Fruit fly (Drosophila melanogaster) whole organism, embryonic: ENCODE results near the gene CG11951.
A peak's percentile ranks its signal among the peaks of the same experiment; 100 is the strongest.

ENCODE experiments used
- CG10979 ChIP-seq: fragments of 200-800 bp; sonication (Bioruptor generic); optimal IDR thresholded peaks from 2 replicates; lab custom pipeline; 2018; ENCODE audit warnings: missing biosample characterization, mild to moderate bottlenecking, missing genetic modification characterization, moderate library complexity
- CG12769 ChIP-seq: fragments of 200-800 bp; sonication (Bioruptor generic); optimal IDR thresholded peaks from 2 replicates; lab custom pipeline; 2019; ENCODE audit warnings: missing biosample characterization, mild to moderate bottlenecking, missing genetic modification characterization, moderate library complexity
- CG14014 ChIP-seq: fragments of 200-800 bp; sonication (Bioruptor generic); IDR thresholded peaks from 2 replicates; pipeline ENCODE4 v1.3.6; 2022; ENCODE audit warnings: missing biosample characterization, missing genetic modification characterization
- CG15073 ChIP-seq: fragments of 200-800 bp; sonication (Bioruptor generic); optimal IDR thresholded peaks from 2 replicates; lab custom pipeline; 2016; ENCODE audit warnings: missing biosample characterization, missing genetic modification characterization
- CG1647 ChIP-seq: fragments of 200-800 bp; sonication (Bioruptor generic); optimal IDR thresholded peaks from 3 replicates; lab custom pipeline; 2016; ENCODE audit warnings: missing biosample characterization, missing genetic modification characterization
- CG17385 ChIP-seq: fragments of 200-800 bp; sonication (Bioruptor generic); optimal IDR thresholded peaks from 3 replicates; lab custom pipeline; 2018; ENCODE audit warnings: missing biosample characterization, mild to moderate bottlenecking, missing genetic modification characterization
- CG2678 ChIP-seq: fragments of 200-800 bp; sonication (Bioruptor generic); optimal IDR thresholded peaks from 3 replicates; lab custom pipeline; 2019; ENCODE audit warnings: missing biosample characterization, mild to moderate bottlenecking, missing genetic modification characterization, moderate library complexity
- CG2712 ChIP-seq: fragments of 200-800 bp; optimal IDR thresholded peaks from 3 replicates; lab custom pipeline; 2019; ENCODE audit warnings: missing biosample characterization, mild to moderate bottlenecking, missing genetic modification characterization, moderate library complexity
- CG31365 ChIP-seq: fragments of 200-800 bp; sonication (Bioruptor generic); optimal IDR thresholded peaks from 2 replicates; lab custom pipeline; 2018; ENCODE audit warnings: missing biosample characterization, mild to moderate bottlenecking, missing genetic modification characterization
- CG31441 ChIP-seq: fragments of 200-800 bp; sonication (Bioruptor generic); IDR thresholded peaks from 2 replicates; pipeline ENCODE4 v1.3.6; 2022; ENCODE audit warnings: missing biosample characterization, missing genetic modification characterization
- CG33557 ChIP-seq: fragments of 200-800 bp; sonication (Bioruptor generic); optimal IDR thresholded peaks from 2 replicates; lab custom pipeline; 2019; ENCODE audit warnings: missing biosample characterization, mild to moderate bottlenecking, missing genetic modification characterization, moderate library complexity
- CG3995 ChIP-seq: fragments of 200-800 bp; sonication (Bioruptor generic); optimal IDR thresholded peaks from 3 replicates; lab custom pipeline; 2016; ENCODE audit warnings: missing biosample characterization, missing genetic modification characterization
- CG4820 ChIP-seq: fragments of 200-800 bp; sonication (Bioruptor generic); optimal IDR thresholded peaks from 3 replicates; lab custom pipeline; 2016; ENCODE audit warnings: missing biosample characterization, missing genetic modification characterization
- CG6272 ChIP-seq: fragments of 200-800 bp; sonication (Bioruptor generic); IDR thresholded peaks from 2 replicates; pipeline ENCODE4 v1.3.6; 2022; ENCODE audit warnings: missing biosample characterization, missing genetic modification characterization
- CG9215 ChIP-seq: fragments of 200-800 bp; sonication (Bioruptor generic); IDR thresholded peaks from 2 replicates; pipeline ENCODE4 v1.3.6; 2022; ENCODE audit warnings: missing biosample characterization, missing genetic modification characterization
- CG9727 ChIP-seq: fragments of 200-800 bp; sonication (Bioruptor generic); optimal IDR thresholded peaks from 3 replicates; lab custom pipeline; 2017; ENCODE audit warnings: missing biosample characterization, mild to moderate bottlenecking, missing genetic modification characterization
- CG9797 ChIP-seq: fragments of 200-800 bp; sonication (Bioruptor generic); optimal IDR thresholded peaks from 3 replicates; lab custom pipeline; 2018; ENCODE audit warnings: missing biosample characterization, mild to moderate bottlenecking, missing genetic modification characterization
- Lim3 ChIP-seq: fragments of 200-800 bp; sonication (Bioruptor generic); IDR thresholded peaks from 2 replicates; pipeline ENCODE4 v1.3.6; 2022; ENCODE audit warnings: missing biosample characterization, missing genetic modification characterization
- NK7.1 ChIP-seq: fragments of 200-800 bp; sonication (Bioruptor generic); optimal IDR thresholded peaks from 3 replicates; lab custom pipeline; 2016; ENCODE audit warnings: missing biosample characterization, missing genetic modification characterization
- Nf-YA ChIP-seq: fragments of 200-800 bp; sonication (Bioruptor generic); IDR thresholded peaks from 2 replicates; pipeline ENCODE4 v1.3.6; 2022; ENCODE audit warnings: missing biosample characterization, missing genetic modification characterization
- Oli ChIP-seq: fragments of 200-800 bp; sonication (Bioruptor generic); optimal IDR thresholded peaks from 2 replicates; lab custom pipeline; 2018; ENCODE audit warnings: missing biosample characterization, mild to moderate bottlenecking, missing genetic modification characterization, moderate library complexity
- Opbp ChIP-seq: fragments of 200-800 bp; sonication (Bioruptor generic); IDR thresholded peaks from 3 replicates; pipeline ENCODE4 v1.3.6; 2022; ENCODE audit warnings: missing biosample characterization, missing genetic modification characterization; ENCODE audit not compliant: partially characterized antibody
- Ptx1 ChIP-seq: fragments of 200-800 bp; sonication (Bioruptor generic); IDR thresholded peaks from 2 replicates; pipeline ENCODE4 v1.3.6; 2022; ENCODE audit warnings: missing biosample characterization, missing genetic modification characterization
- Rfx ChIP-seq: fragments of 200-800 bp; sonication (Bioruptor generic); IDR thresholded peaks from 2 replicates; pipeline ENCODE4 v1.3.6; 2022; ENCODE audit warnings: missing biosample characterization, missing genetic modification characterization
- Rx ChIP-seq: fragments of 200-800 bp; sonication (Bioruptor generic); IDR thresholded peaks from 2 replicates; pipeline ENCODE4 v1.3.6; 2022; ENCODE audit warnings: missing biosample characterization, missing genetic modification characterization
- YL-1 ChIP-seq: fragments of 200-800 bp; sonication (Bioruptor generic); optimal IDR thresholded peaks from 3 replicates; lab custom pipeline; 2017; ENCODE audit warnings: missing biosample characterization, mild to moderate bottlenecking, missing genetic modification characterization
- ac ChIP-seq: fragments of 200-800 bp; sonication (Bioruptor generic); optimal IDR thresholded peaks from 3 replicates; lab custom pipeline; 2017; ENCODE audit warnings: missing biosample characterization, mild to moderate bottlenecking, missing genetic modification characterization
- ato ChIP-seq: fragments of 200-800 bp; sonication (Bioruptor generic); IDR thresholded peaks from 2 replicates; pipeline ENCODE4 v1.3.6; 2022; ENCODE audit warnings: missing biosample characterization, missing genetic modification characterization; ENCODE audit not compliant: partially characterized antibody
- bcd ChIP-seq: fragments of 200-800 bp; sonication (Bioruptor generic); optimal IDR thresholded peaks from 2 replicates; lab custom pipeline; 2017; ENCODE audit warnings: missing biosample characterization, mild to moderate bottlenecking, missing genetic modification characterization
- disco-r ChIP-seq: fragments of 200-800 bp; sonication (Bioruptor generic); optimal IDR thresholded peaks from 2 replicates; lab custom pipeline; 2016; ENCODE audit warnings: missing biosample characterization, missing genetic modification characterization
- dm ChIP-seq: fragments of 200-800 bp; sonication (Bioruptor generic); optimal IDR thresholded peaks from 3 replicates; lab custom pipeline; 2016; ENCODE audit warnings: missing biosample characterization, missing genetic modification characterization
- gcm2 ChIP-seq: fragments of 200-800 bp; sonication (Bioruptor generic); optimal IDR thresholded peaks from 2 replicates; lab custom pipeline; 2016; ENCODE audit warnings: missing biosample characterization, missing genetic modification characterization
- gsb-n ChIP-seq: fragments of 200-800 bp; sonication (Bioruptor generic); optimal IDR thresholded peaks from 3 replicates; lab custom pipeline; 2018; ENCODE audit warnings: missing biosample characterization, mild to moderate bottlenecking, missing genetic modification characterization
- gt ChIP-seq: fragments of 200-800 bp; sonication (Bioruptor generic); IDR thresholded peaks from 2 replicates; pipeline ENCODE4 v1.3.6; 2022; ENCODE audit warnings: missing biosample characterization, missing genetic modification characterization
- her ChIP-seq: fragments of 200-800 bp; sonication (Bioruptor generic); optimal IDR thresholded peaks from 2 replicates; lab custom pipeline; 2016; ENCODE audit warnings: missing biosample characterization, missing genetic modification characterization
- hkb ChIP-seq, 2 experiments: fragments of 200-800 bp in 1 of 2; fragments of >200 bp in 1 of 2; sonication (Bioruptor generic) in 1 of 2; IDR thresholded peaks in 1 of 2; optimal IDR thresholded peaks in 1 of 2; 2 replicates each; pipeline versions ENCODE4 v1.3.6 to Lab custom; 2017 to 2022; ENCODE audit warnings: missing biosample characterization in 1 of 2, missing genetic modification characterization in 1 of 2
- insv ChIP-seq, 2 experiments: fragments of 200-800 bp; sonication (Bioruptor generic); optimal IDR thresholded peaks; 3 replicates each; lab custom pipeline; 2016 to 2018; ENCODE audit warnings: missing biosample characterization in 2 of 2, missing genetic modification characterization in 2 of 2
- mld ChIP-seq: fragments of 200-800 bp; sonication (Bioruptor generic); IDR thresholded peaks from 3 replicates; pipeline ENCODE4 v1.3.6; 2022; ENCODE audit warnings: missing biosample characterization, missing genetic modification characterization; ENCODE audit not compliant: partially characterized antibody
- nau ChIP-seq: fragments of 200-800 bp; sonication (Bioruptor generic); optimal IDR thresholded peaks from 3 replicates; lab custom pipeline; 2017; ENCODE audit warnings: missing biosample characterization, mild to moderate bottlenecking, missing genetic modification characterization, missing genetic modification reagents
- nerfin-2 ChIP-seq: fragments of 200-800 bp; sonication (Bioruptor generic); IDR thresholded peaks from 2 replicates; pipeline ENCODE4 v1.3.6; 2022; ENCODE audit warnings: missing biosample characterization, missing genetic modification characterization; ENCODE audit not compliant: partially characterized antibody
- prd ChIP-seq, 3 experiments: fragments of >200 bp in 2 of 3; fragments of 200-800 bp in 1 of 3; sonication (Bioruptor generic) in 1 of 3; optimal IDR thresholded peaks in 2 of 3; IDR thresholded peaks in 1 of 3; 2 replicates in 2 of 3; 3 replicates in 1 of 3; pipeline versions ENCODE4 v1.3.6 to Lab custom; 2017 to 2022; ENCODE audit warnings: missing biosample characterization in 1 of 3, missing genetic modification characterization in 1 of 3
- sc ChIP-seq, 3 experiments: fragments of >200 bp in 2 of 3; fragments of 200-800 bp in 1 of 3; sonication (Bioruptor generic) in 1 of 3; optimal IDR thresholded peaks; 2 replicates in 2 of 3; 3 replicates in 1 of 3; lab custom pipeline; 2017; ENCODE audit warnings: mild to moderate bottlenecking in 1 of 3, missing biosample characterization in 1 of 3, missing genetic modification characterization in 1 of 3, missing genetic modification reagents in 1 of 3
- sens ChIP-seq: fragments of 200-800 bp; sonication (Bioruptor generic); peaks from one replicate; lab custom pipeline; 2016; ENCODE audit warnings: missing biosample characterization, missing genetic modification characterization
- tin ChIP-seq: fragments of 200-800 bp; sonication (Bioruptor generic); optimal IDR thresholded peaks from 3 replicates; lab custom pipeline; 2016; ENCODE audit warnings: missing biosample characterization, missing genetic modification characterization
- tio ChIP-seq: fragments of 200-800 bp; sonication (Bioruptor generic); optimal IDR thresholded peaks from 2 replicates; lab custom pipeline; 2017; ENCODE audit warnings: missing biosample characterization, missing genetic modification characterization, inconsistent platforms
- z ChIP-seq: fragments of 200-800 bp; sonication (Bioruptor generic); IDR thresholded peaks from 3 replicates; pipeline ENCODE4 v1.3.6; 2022; ENCODE audit warnings: missing biosample characterization, missing genetic modification characterization
- zf30C ChIP-seq: fragments of 200-800 bp; sonication (Bioruptor generic); optimal IDR thresholded peaks from 3 replicates; lab custom pipeline; 2018; ENCODE audit warnings: missing biosample characterization, mild to moderate bottlenecking, missing genetic modification characterization

The CG11951 gene

DNA sequence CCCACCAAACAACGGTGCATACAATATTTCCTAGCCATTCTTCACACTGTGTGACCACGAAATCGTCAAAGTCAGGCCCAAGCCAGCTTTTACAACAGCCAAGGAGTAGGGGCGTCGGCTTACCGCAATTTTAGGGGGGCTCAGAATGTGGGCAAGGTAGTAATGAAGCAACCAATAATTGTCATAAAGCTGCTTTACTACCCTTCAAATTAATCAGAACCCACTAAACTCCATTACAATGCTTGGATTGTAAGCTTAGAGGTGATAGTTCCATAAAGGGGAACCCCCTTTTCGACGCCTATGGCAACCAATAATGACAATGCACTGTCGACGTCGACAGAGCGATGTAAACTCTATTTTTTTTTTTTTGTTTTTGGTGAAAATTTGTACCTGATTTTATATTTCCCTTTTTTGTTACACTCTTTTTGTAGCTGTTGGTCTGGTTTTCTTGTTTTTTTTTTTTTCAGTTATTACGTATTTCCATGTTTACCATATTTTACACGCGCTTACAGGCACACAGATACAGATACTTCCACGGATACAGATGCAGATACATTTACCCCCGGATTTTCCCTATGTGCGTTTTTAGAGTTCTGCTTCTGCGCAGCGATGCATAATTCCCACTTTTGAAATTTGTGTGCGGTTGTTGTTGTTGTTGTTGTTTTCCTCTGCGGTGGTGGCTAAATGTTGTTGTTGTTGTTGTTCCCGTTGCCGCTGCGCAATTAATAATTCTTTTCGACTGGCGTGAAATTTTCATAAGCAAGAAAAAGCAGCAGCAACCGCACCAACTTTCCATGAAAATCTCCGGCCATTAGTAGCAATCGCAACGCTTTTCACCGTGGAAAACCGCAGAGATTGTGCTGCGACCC, 33.7 kb downstream of the CG11951 start (continued):
- TF ChIP-seq gsb-n (peak; percentile 69), zf30C (GFP tag; lab: Kevin White, UChicago) (no peak), Rx (GFP tag; lab: Robert Waterston, UW) (peak; percentile 79), CG1647 (peak; percentile 53), Oli (tag; lab: Kevin White, UChicago) (peak; percentile 84), gt (GFP tag; lab: Robert Waterston, UW) (peak; percentile 49; the same call in 1 of the 2 replicates), mld (GFP tag; lab: Robert Waterston, UW) (no peak), CG9215 (GFP tag; lab: Robert Waterston, UW) (peak; percentile 9; the same call in 1 of the 2 replicates), CG12769 (tag; lab: Kevin White, UChicago) (peak; percentile 71), Opbp (GFP tag; lab: Robert Waterston, UW) (no peak), YL-1 (GFP tag; lab: Kevin White, UChicago) (no peak), z (GFP tag; lab: Robert Waterston, UW) (no peak), dm (GFP tag; lab: Kevin White, UChicago) (peak; percentile 42), CG31441 (GFP tag; lab: Robert Waterston, UW) (peak; percentile 88), bcd (peak; percentile 74), CG9797 (GFP tag; lab: Kevin White, UChicago) (no peak), Rfx (GFP tag; lab: Robert Waterston, UW) (peak; percentile 60), disco-r (peak; percentile 34), prd (optimal IDR thresholded peaks at IDR 0.05; lab: Kevin White, UChicago) (no peak), prd (GFP tag; IDR thresholded peaks at IDR 0.05; lab: Robert Waterston, UW) (peak; percentile 88), nau (GFP tag; lab: Kevin White, UChicago) (peak; percentile 67), hkb (optimal IDR thresholded peaks at IDR 0.05; lab: Kevin White, UChicago) (no peak), hkb (GFP tag; IDR thresholded peaks at IDR 0.05; lab: Robert Waterston, UW) (peak; percentile 78), CG2712 (tag; lab: Kevin White, UChicago) (peak; percentile 86), ac (GFP tag; lab: Kevin White, UChicago) (no peak), gcm2 (GFP tag; lab: Kevin White, UChicago) (peak; percentile 33), CG14014 (0 out of 2 replicates have a peak, but pooled peaks have one; percentile 11), CG3995 (GFP tag; lab: Kevin White, UChicago) (no peak), nerfin-2 (no peak), CG33557 (peak; percentile 57), CG4820 (GFP tag; lab: Kevin White, UChicago) (peak; percentile 83), sc (optimal IDR thresholded peaks at IDR 0.05; lab: Kevin White, UChicago) (no peak), sc (GFP tag; optimal IDR thresholded peaks at IDR 0.05; lab: Kevin White, UChicago) (peak; percentile 73), CG10979 (tag; lab: Kevin White, UChicago) (peak; percentile 89), CG31365 (tag; lab: Kevin White, UChicago) (peak; percentile 41), tio (GFP tag; lab: Kevin White, UChicago) (peak; percentile 41), CG15073 (peak; percentile 17), ato (GFP tag; lab: Robert Waterston, UW) (no peak), CG2678 (tag; lab: Kevin White, UChicago) (peak; percentile 84), Lim3 (GFP tag; lab: Robert Waterston, UW) (peak; percentile 19; the same call in 1 of the 2 replicates), Nf-YA (peak; percentile 71), NK7.1 (GFP tag; lab: Kevin White, UChicago) (no peak), sens (GFP tag; lab: Kevin White, UChicago) (peak; percentile 97), CG6272 (GFP tag; lab: Robert Waterston, UW) (peak; percentile 66), her (GFP tag; lab: Kevin White, UChicago) (peak; percentile 58), CG17385 (GFP tag; lab: Kevin White, UChicago) (peak; percentile 66), CG9727 (peak; percentile 62), Ptx1 (peak; percentile 87), tin (GFP tag; lab: Kevin White, UChicago) (peak; percentile 80), insv (GFP tag; optimal IDR thresholded peaks at IDR 0.05; lab: Kevin White, UChicago) (no peak)
